Fruit fly (Drosophila melanogaster) whole organism, adult: Measurements from ENCODE around the gene Akr1B.

Source experiments
- CG1620 ChIP-seq: fragments of 200-800 bp; sonication (Bioruptor generic); optimal IDR thresholded peaks from 2 replicates; lab custom pipeline; 2016; ENCODE audit warnings: missing biosample characterization, missing genetic modification characterization
- CG7045 ChIP-seq: fragments of 200-800 bp; sonication (Bioruptor generic); optimal IDR thresholded peaks from 2 replicates; lab custom pipeline; 2017; ENCODE audit warnings: missing biosample characterization, mild to moderate bottlenecking, missing genetic modification characterization
- Mnt ChIP-seq: fragments of 200-800 bp; sonication (Bioruptor generic); optimal IDR thresholded peaks from 2 replicates; lab custom pipeline; 2016; ENCODE audit warnings: missing biosample characterization, mild to moderate bottlenecking, missing genetic modification characterization
- tj ChIP-seq: fragments of 200-800 bp; sonication (Bioruptor generic); optimal IDR thresholded peaks from 3 replicates; lab custom pipeline; 2017; ENCODE audit warnings: missing biosample characterization, mild to moderate bottlenecking, missing genetic modification characterization, moderate library complexity

- TF ChIP-seq tj (GFP tag; lab: Kevin White, UChicago) (no peak), CG1620 (GFP tag; lab: Kevin White, UChicago) (no peak), Mnt (GFP tag; lab: Kevin White, UChicago) (no peak), CG7045 (GFP tag; lab: Kevin White, UChicago) (no peak)
Measured at dm6 chr3L:11604227-11604626, 20.0 kb downstream of the Akr1B start.
